Worm (Caenorhabditis elegans) whole organism, mixed stage, embryonic: ENCODE data around the gene glt-5.
A peak's percentile ranks its signal among the peaks of the same experiment; 100 is the strongest.
"Not testable (repeated sequence)": the region's sequence is repeated elsewhere in the genome, so short reads cannot be mapped to it uniquely, and the experiment has no call there.

ENCODE experiments used
- M03D4.4 ChIP-seq: sonication (generic microtip); optimal IDR thresholded peaks from 2 replicates; lab custom pipeline; 2017; ENCODE audit warnings: mild to moderate bottlenecking, missing genetic modification characterization, missing compliant biosample characterization
- bed-3 ChIP-seq: fragments of 200-800 bp; sonication (Bioruptor generic); optimal IDR thresholded peaks from 3 replicates; lab custom pipeline; 2018; ENCODE audit warnings: mild to moderate bottlenecking, missing genetic modification characterization, moderate library complexity, missing compliant biosample characterization
- blmp-1 ChIP-seq: fragments of 150-350 bp; optimal IDR thresholded peaks from 2 replicates; lab custom pipeline; 2014; ENCODE audit warnings: missing biosample characterization, missing genetic modification characterization
- ceh-39 ChIP-seq: fragments of 150-350 bp; optimal IDR thresholded peaks from 2 replicates; lab custom pipeline; 2014; ENCODE audit warnings: missing biosample characterization, missing genetic modification characterization
- ceh-83 ChIP-seq: fragments of 200-800 bp; sonication (Bioruptor generic); optimal IDR thresholded peaks from 2 replicates; lab custom pipeline; 2018; ENCODE audit warnings: mild to moderate bottlenecking, missing genetic modification characterization, missing compliant biosample characterization
- ces-1 ChIP-seq: fragments of 150-350 bp; optimal IDR thresholded peaks from 2 replicates; lab custom pipeline; 2014; ENCODE audit warnings: missing biosample characterization, missing genetic modification reagents, missing genetic modification characterization
- cnd-1 ChIP-seq: fragments of 200-800 bp; sonication (Bioruptor generic); optimal IDR thresholded peaks from 2 replicates; lab custom pipeline; 2018; ENCODE audit warnings: mild to moderate bottlenecking, missing genetic modification characterization, missing compliant biosample characterization
- drap-1 ChIP-seq: fragments of 200-800 bp; sonication (Bioruptor generic); optimal IDR thresholded peaks from 3 replicates; lab custom pipeline; 2018; ENCODE audit warnings: mild to moderate bottlenecking, missing genetic modification characterization, missing compliant biosample characterization
- elt-1 ChIP-seq: sonication (generic microtip); optimal IDR thresholded peaks from 2 replicates; lab custom pipeline; 2017; ENCODE audit warnings: missing genetic modification characterization, mild to moderate bottlenecking, missing compliant biosample characterization, antibody characterized with exemption, moderate library complexity, borderline replicate concordance; ENCODE audit not compliant: insufficient read depth
- elt-3 ChIP-seq: fragments of 150-350 bp; optimal IDR thresholded peaks from 2 replicates; lab custom pipeline; 2014; ENCODE audit warnings: missing biosample characterization, missing genetic modification characterization
- flh-1 ChIP-seq: fragments of 200-800 bp; sonication (Bioruptor generic); optimal IDR thresholded peaks from 2 replicates; lab custom pipeline; 2018; ENCODE audit warnings: mild to moderate bottlenecking, missing genetic modification characterization, moderate library complexity, missing compliant biosample characterization
- ham-2 ChIP-seq: fragments of 200-800 bp; sonication (Bioruptor generic); optimal IDR thresholded peaks from 2 replicates; lab custom pipeline; 2018; ENCODE audit warnings: mild to moderate bottlenecking, missing genetic modification characterization, missing compliant biosample characterization
- hlh-1 ChIP-seq: fragments of 150-350 bp; optimal IDR thresholded peaks from 2 replicates; lab custom pipeline; 2014; ENCODE audit warnings: missing biosample characterization, missing genetic modification reagents, missing genetic modification characterization
- lin-13 ChIP-seq: fragments of 150-350 bp; optimal IDR thresholded peaks from 2 replicates; lab custom pipeline; 2014; ENCODE audit warnings: missing biosample characterization, missing genetic modification characterization
- lin-32 ChIP-seq: fragments of 200-800 bp; sonication (Bioruptor generic); optimal IDR thresholded peaks from 2 replicates; lab custom pipeline; 2018; ENCODE audit warnings: mild to moderate bottlenecking, missing genetic modification characterization, missing compliant biosample characterization
- mls-2 ChIP-seq: sonication (generic microtip); optimal IDR thresholded peaks from 2 replicates; lab custom pipeline; 2016; ENCODE audit warnings: mild to moderate bottlenecking, missing genetic modification characterization, moderate library complexity, missing compliant biosample characterization
- nhr-12 ChIP-seq: fragments of 150-350 bp; optimal IDR thresholded peaks from 2 replicates; lab custom pipeline; 2014; ENCODE audit warnings: missing biosample characterization, missing genetic modification characterization
- nhr-2 ChIP-seq: fragments of 150-350 bp; optimal IDR thresholded peaks from 2 replicates; lab custom pipeline; 2014; ENCODE audit warnings: missing biosample characterization, missing genetic modification characterization
- nhr-237 ChIP-seq: fragments of 150-350 bp; optimal IDR thresholded peaks from 2 replicates; lab custom pipeline; 2014; ENCODE audit warnings: missing biosample characterization, missing genetic modification characterization
- nhr-28 ChIP-seq: fragments of 150-350 bp; optimal IDR thresholded peaks from 2 replicates; lab custom pipeline; 2014; ENCODE audit warnings: missing biosample characterization, missing genetic modification characterization
- nhr-76 ChIP-seq: sonication (generic microtip); optimal IDR thresholded peaks from 2 replicates; lab custom pipeline; 2017; ENCODE audit warnings: missing biosample characterization, missing genetic modification characterization
- pha-4 ChIP-seq: fragments of 150-350 bp; optimal IDR thresholded peaks from 2 replicates; lab custom pipeline; 2018; ENCODE audit warnings: missing biosample characterization, missing genetic modification reagents, missing genetic modification characterization
- sem-2 ChIP-seq: fragments of 200-800 bp; sonication (Bioruptor generic); optimal IDR thresholded peaks from 2 replicates; lab custom pipeline; 2018; ENCODE audit warnings: mild to moderate bottlenecking, missing genetic modification characterization, missing compliant biosample characterization
- sptf-1 ChIP-seq: sonication (generic microtip); optimal IDR thresholded peaks from 2 replicates; lab custom pipeline; 2017; ENCODE audit warnings: mild to moderate bottlenecking, missing genetic modification characterization, moderate library complexity, missing compliant biosample characterization
- unc-120 ChIP-seq: sonication (generic microtip); optimal IDR thresholded peaks from 2 replicates; lab custom pipeline; 2017; ENCODE audit warnings: missing genetic modification characterization, missing compliant biosample characterization; ENCODE audit not compliant: poor library complexity, severe bottlenecking
- unc-39 ChIP-seq: fragments of 150-350 bp; optimal IDR thresholded peaks from 2 replicates; lab custom pipeline; 2014; ENCODE audit warnings: missing biosample characterization, missing genetic modification characterization
- unc-62 ChIP-seq: fragments of 150-350 bp; optimal IDR thresholded peaks from 2 replicates; lab custom pipeline; 2014; ENCODE audit warnings: missing biosample characterization, missing genetic modification reagents, missing genetic modification characterization
- ztf-11 ChIP-seq: fragments of 150-350 bp; optimal IDR thresholded peaks from 2 replicates; lab custom pipeline; 2014; ENCODE audit warnings: missing biosample characterization, missing genetic modification characterization

The glt-5 gene

DNA sequence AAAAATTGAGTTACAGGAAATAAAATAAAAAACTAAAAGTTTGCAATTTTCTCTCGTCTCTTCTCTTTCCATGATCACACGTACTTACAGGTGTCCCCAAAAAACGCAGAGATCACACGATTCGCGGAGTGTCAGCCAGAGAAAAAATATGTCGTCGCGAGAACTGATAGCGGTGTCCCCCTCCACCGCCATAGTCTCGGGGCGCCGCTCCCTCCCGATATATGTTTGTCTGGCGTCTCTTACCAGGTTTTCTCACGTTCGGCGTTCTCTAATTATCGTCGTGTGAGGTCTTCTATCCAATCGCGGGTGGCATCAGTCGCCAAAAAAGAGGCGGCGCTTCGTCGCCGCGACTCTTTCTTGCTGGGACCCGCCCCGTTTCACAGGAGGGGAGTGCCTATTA is 23.1 kb upstream of the glt-5 start, which contains the start of gene mab-3:
Gene mab-3 (plus strand): TSS at position 328 of the 400 bp plus-strand sequence.
- TF ChIP-seq sem-2 (GFP tag; lab: Kevin White, UChicago); lin-13; unc-120 (tag; lab: Kevin White, UChicago): not testable (repeated sequence)

DNA sequence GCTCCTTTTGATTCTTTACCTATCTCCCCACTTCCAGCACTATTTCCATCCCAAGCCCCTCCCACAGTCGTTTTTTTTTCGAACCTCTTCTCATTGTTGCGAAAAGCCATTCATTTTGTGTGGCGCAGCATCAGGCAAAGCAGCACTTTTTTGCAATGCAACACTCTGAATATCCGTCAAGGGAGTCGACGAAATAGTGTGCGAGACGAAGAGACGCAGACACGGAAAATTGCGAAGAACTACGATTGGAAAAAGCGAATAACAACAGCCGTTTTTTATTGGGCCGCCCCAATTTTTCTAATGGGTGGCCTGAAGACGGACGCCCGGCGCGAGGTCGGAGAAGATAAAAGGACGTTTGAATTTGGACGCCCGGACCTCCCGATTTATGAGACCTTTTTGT is 21.2 kb upstream of the glt-5 start:
- TF ChIP-seq bed-3 (GFP tag; lab: Kevin White, UChicago): no peak
- TF ChIP-seq nhr-2 (tag; lab: Kevin White, UChicago): no peak
- TF ChIP-seq nhr-237 (tag; lab: Kevin White, UChicago): no peak
- no peak for TF ChIP-seq cnd-1 (tag; lab: Kevin White, UChicago)
- no peak for TF ChIP-seq blmp-1
- no peak for TF ChIP-seq ham-2 (GFP tag; lab: Kevin White, UChicago)
- no peak for TF ChIP-seq ceh-83 (GFP tag; lab: Kevin White, UChicago)
- no peak for TF ChIP-seq sptf-1 (tag; lab: Kevin White, UChicago)
- TF ChIP-seq M03D4.4 (tag; lab: Kevin White, UChicago): no peak
- TF ChIP-seq drap-1: no peak
- no peak for TF ChIP-seq elt-1 (tag; lab: Kevin White, UChicago)
- TF ChIP-seq nhr-76 (tag; lab: Kevin White, UChicago): no peak
- no peak for TF ChIP-seq lin-32 (GFP tag; lab: Kevin White, UChicago)
- no peak for TF ChIP-seq elt-3
- TF ChIP-seq nhr-12 (tag; lab: Kevin White, UChicago): no peak
- no peak for TF ChIP-seq lin-13
- TF ChIP-seq ces-1 (GFP tag; lab: Kevin White, UChicago): no peak

- TF ChIP-seq M03D4.4 (tag; lab: Kevin White, UChicago): no peak
- TF ChIP-seq nhr-28: no peak
- no peak for TF ChIP-seq unc-62 (GFP tag; lab: Kevin White, UChicago)
- TF ChIP-seq mls-2 (tag; lab: Kevin White, UChicago): no peak
- TF ChIP-seq, all 35 proteins: peak for 0
These were observed 20.5 kb upstream of the glt-5 start for ce11 chrII:9729196-9729595.

DNA sequence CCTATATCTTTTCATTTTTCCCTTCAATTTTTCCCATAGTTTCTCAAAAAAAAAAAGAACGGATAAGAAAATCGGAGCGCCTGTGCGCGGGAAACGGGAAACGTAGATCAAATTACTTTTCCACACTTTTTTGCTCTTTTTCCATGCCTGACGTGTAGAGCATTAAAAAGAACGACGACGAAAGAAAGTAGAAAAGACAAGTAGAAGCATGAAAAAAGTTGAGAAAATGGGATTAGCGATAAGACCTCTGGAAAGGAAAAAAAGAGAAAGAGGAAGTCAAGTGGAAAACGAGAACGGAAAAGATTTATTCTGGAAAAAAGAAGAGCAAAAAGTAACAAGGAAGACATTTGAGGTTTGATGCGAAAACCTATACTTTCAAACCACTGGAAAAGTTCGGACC is 19.8 kb upstream of the glt-5 start:
- TF ChIP-seq pha-4 (tag; lab: Kevin White, UChicago) (no peak), ceh-39 (tag; lab: Kevin White, UChicago) (no peak), unc-62 (GFP tag; lab: Kevin White, UChicago) (no peak), drap-1 (no peak), ztf-11 (tag; lab: Kevin White, UChicago) (no peak), cnd-1 (tag; lab: Kevin White, UChicago) (no peak), unc-120 (tag; lab: Kevin White, UChicago) (no peak), nhr-2 (tag; lab: Kevin White, UChicago) (no peak), unc-39 (tag; lab: Kevin White, UChicago) (no peak), nhr-237 (tag; lab: Kevin White, UChicago) (no peak), elt-1 (tag; lab: Kevin White, UChicago) (no peak), nhr-12 (tag; lab: Kevin White, UChicago) (no peak)

- TF ChIP-seq ham-2 (GFP tag; lab: Kevin White, UChicago) (no peak), cnd-1 (tag; lab: Kevin White, UChicago) (no peak), hlh-1 (tag; lab: Kevin White, UChicago) (peak; percentile 0)
These were observed 18.6 kb upstream of the glt-5 start for ce11 chrII:9727192-9727699.

ce11 chrII:9725056-9725455 is 16.4 kb upstream of the glt-5 start:
- TF ChIP-seq ztf-11 (tag; lab: Kevin White, UChicago): no peak
- TF ChIP-seq flh-1 (GFP tag; lab: Kevin White, UChicago): no peak
- TF ChIP-seq blmp-1: peak; percentile 57
